Worm (Caenorhabditis elegans) whole organism, L4 larva: Measurements from ENCODE around the gene col-184.

Experiments
- F10B5.3 ChIP-seq: sonication (generic microtip); optimal IDR thresholded peaks from 2 replicates; lab custom pipeline; 2016; ENCODE audit warnings: mild to moderate bottlenecking, missing genetic modification characterization, missing compliant biosample characterization
- F26F4.8 ChIP-seq: fragments of 200-800 bp; sonication (Bioruptor generic); conservative IDR thresholded peaks from 2 replicates; pipeline ENCODE4 v1.3.6; 2022; ENCODE audit warnings: missing genetic modification characterization, missing compliant biosample characterization
- F44E2.7 ChIP-seq: fragments of 200-800 bp; sonication (Bioruptor generic); IDR thresholded peaks from 2 replicates; pipeline ENCODE4 v2.1.2; 2022; ENCODE audit warnings: missing genetic modification characterization, missing compliant biosample characterization
- F49E8.2 ChIP-seq: sonication (generic microtip); optimal IDR thresholded peaks from 2 replicates; lab custom pipeline; 2016; ENCODE audit warnings: missing compliant biosample characterization, mild to moderate bottlenecking, missing genetic modification characterization, borderline replicate concordance
- T20F7.1 ChIP-seq: fragments of 200-800 bp; sonication (Bioruptor generic); optimal IDR thresholded peaks from 2 replicates; lab custom pipeline; 2018; ENCODE audit warnings: mild to moderate bottlenecking, missing genetic modification characterization, missing compliant biosample characterization
- Y105C5A.15 ChIP-seq: fragments of 200-800 bp; sonication (Bioruptor generic); IDR thresholded peaks from 2 replicates; pipeline ENCODE4 v1.3.6; 2022; ENCODE audit warnings: missing genetic modification characterization, missing compliant biosample characterization
- ZK337.2 ChIP-seq: fragments of 200-800 bp; sonication (Bioruptor generic); IDR thresholded peaks from 2 replicates; pipeline ENCODE4 v1.3.6; 2022; ENCODE audit warnings: missing genetic modification reagents, missing genetic modification characterization, missing compliant biosample characterization
- aha-1 ChIP-seq: fragments of 150-350 bp; peaks from one replicate; lab custom pipeline; 2014; ENCODE audit warnings: missing biosample characterization, missing genetic modification characterization
- ceh-20 ChIP-seq: fragments of 200-800 bp; sonication (Bioruptor generic); IDR thresholded peaks from 2 replicates; pipeline ENCODE4 v1.3.6; 2022; ENCODE audit warnings: missing genetic modification reagents, missing genetic modification characterization, missing compliant biosample characterization
- ceh-32 ChIP-seq: sonication (generic microtip); optimal IDR thresholded peaks from 2 replicates; lab custom pipeline; 2016; ENCODE audit warnings: mild to moderate bottlenecking, missing genetic modification characterization, missing compliant biosample characterization; ENCODE audit not compliant: poor library complexity
- ceh-62 ChIP-seq: sonication (generic microtip); optimal IDR thresholded peaks from 2 replicates; lab custom pipeline; 2017; ENCODE audit warnings: missing biosample characterization, missing genetic modification characterization
- daf-16 ChIP-seq, 3 experiments: sonication (generic microtip); optimal IDR thresholded peaks; 2 replicates each; lab custom pipeline; 2016 to 2017; ENCODE audit warnings: missing genetic modification characterization in 3 of 3, missing genetic modification reagents in 3 of 3, mild to moderate bottlenecking in 2 of 3, missing compliant biosample characterization in 2 of 3, missing biosample characterization in 1 of 3, moderate library complexity in 1 of 3
- hif-1 ChIP-seq, 2 experiments: sonication (generic microtip); optimal IDR thresholded peaks; 2 replicates each; lab custom pipeline; 2016 to 2017; ENCODE audit warnings: missing compliant biosample characterization in 2 of 2, missing genetic modification characterization in 2 of 2, missing genetic modification reagents in 2 of 2, missing genotype in 2 of 2, mild to moderate bottlenecking in 1 of 2
- lsy-2 ChIP-seq, 2 experiments: fragments of 150-350 bp in 1 of 2; sonication (generic microtip) in 1 of 2; optimal IDR thresholded peaks; 2 replicates each; lab custom pipeline; 2014 to 2017; ENCODE audit warnings: missing biosample characterization in 2 of 2, missing genetic modification characterization in 2 of 2
- madf-5 ChIP-seq, 2 experiments: fragments of 200-800 bp; sonication (Bioruptor generic); IDR thresholded peaks; 2 replicates each; pipeline ENCODE4 v1.3.6; 2022; ENCODE audit warnings: missing compliant biosample characterization in 2 of 2, missing genetic modification characterization in 2 of 2
- madf-9 ChIP-seq: fragments of 200-800 bp; sonication (Bioruptor generic); conservative IDR thresholded peaks from 2 replicates; pipeline ENCODE4 v1.3.6; 2022; ENCODE audit warnings: missing genetic modification reagents, missing genetic modification characterization, missing compliant biosample characterization
- mep-1 ChIP-seq: fragments of 150-350 bp; sonication (generic microtip); optimal IDR thresholded peaks from 3 replicates; lab custom pipeline; 2014; ENCODE audit warnings: missing biosample characterization, missing genetic modification characterization
- mes-2 ChIP-seq: sonication (generic microtip); optimal IDR thresholded peaks from 2 replicates; lab custom pipeline; 2016; ENCODE audit warnings: missing genotype, mild to moderate bottlenecking, missing genetic modification characterization, missing compliant biosample characterization; ENCODE audit not compliant: poor library complexity, severe bottlenecking
- nhr-11 ChIP-seq: fragments of 150-350 bp; optimal IDR thresholded peaks from 2 replicates; lab custom pipeline; 2014; ENCODE audit warnings: missing biosample characterization, missing genetic modification characterization
- nhr-111 ChIP-seq: fragments of 200-800 bp; sonication (Bioruptor generic); optimal IDR thresholded peaks from 2 replicates; lab custom pipeline; 2018; ENCODE audit warnings: mild to moderate bottlenecking, missing genetic modification characterization, missing compliant biosample characterization
- nhr-28 ChIP-seq: fragments of 150-350 bp; optimal IDR thresholded peaks from 2 replicates; lab custom pipeline; 2014; ENCODE audit warnings: missing biosample characterization, missing genetic modification characterization
- nhr-41 ChIP-seq: fragments of 200-800 bp; sonication (Bioruptor generic); IDR thresholded peaks from 2 replicates; pipeline ENCODE4 v1.3.6; 2022; ENCODE audit warnings: missing genetic modification reagents, missing genetic modification characterization, missing compliant biosample characterization
- nhr-42 ChIP-seq: fragments of 200-800 bp; sonication (Bioruptor generic); IDR thresholded peaks from 2 replicates; pipeline ENCODE4 v1.3.6; 2022; ENCODE audit warnings: missing genetic modification characterization, missing compliant biosample characterization
- nhr-77 ChIP-seq: fragments of 150-350 bp; optimal IDR thresholded peaks from 2 replicates; lab custom pipeline; 2014; ENCODE audit warnings: missing biosample characterization, missing genetic modification characterization
- php-3 ChIP-seq: fragments of 200-800 bp; sonication (Bioruptor generic); IDR thresholded peaks from 2 replicates; pipeline ENCODE4 v1.3.6; 2022; ENCODE audit warnings: missing genetic modification reagents, missing genetic modification characterization, missing compliant biosample characterization
- saeg-2 ChIP-seq: fragments of 200-800 bp; sonication (Bioruptor generic); IDR thresholded peaks from 2 replicates; pipeline ENCODE4 v1.3.6; 2022; ENCODE audit warnings: missing genetic modification reagents, missing genetic modification characterization, missing compliant biosample characterization
- skn-1 ChIP-seq: fragments of 150-350 bp; optimal IDR thresholded peaks from 2 replicates; lab custom pipeline; 2014; ENCODE audit warnings: missing biosample characterization, missing genetic modification characterization
- snpc-1.2 ChIP-seq: fragments of 200-800 bp; sonication (Bioruptor generic); IDR thresholded peaks from 2 replicates; pipeline ENCODE4 v1.3.6; 2022; ENCODE audit warnings: missing genetic modification reagents, missing genetic modification characterization, missing compliant biosample characterization
- unc-62 ChIP-seq, 3 experiments: fragments of 150-350 bp in 1 of 3; sonication (generic microtip); optimal IDR thresholded peaks in 2 of 3; peaks in 1 of 3; 1 replicate in 1 of 3; 2 replicates in 2 of 3; lab custom pipeline; 2014 to 2017; ENCODE audit warnings: missing biosample characterization in 3 of 3, missing genetic modification characterization in 3 of 3, missing genetic modification reagents in 3 of 3, missing genotype in 1 of 3
- zag-1 ChIP-seq: fragments of 150-350 bp; optimal IDR thresholded peaks from 2 replicates; lab custom pipeline; 2014; ENCODE audit warnings: missing biosample characterization, missing genetic modification characterization
- zfp-2 ChIP-seq: sonication (generic microtip); optimal IDR thresholded peaks from 2 replicates; lab custom pipeline; 2016; ENCODE audit warnings: mild to moderate bottlenecking, missing genetic modification characterization, missing compliant biosample characterization
- ztf-11 ChIP-seq: fragments of 150-350 bp; optimal IDR thresholded peaks from 2 replicates; lab custom pipeline; 2014; ENCODE audit warnings: missing biosample characterization, missing genetic modification characterization
- ztf-7 ChIP-seq: fragments of 150-350 bp; optimal IDR thresholded peaks from 2 replicates; lab custom pipeline; 2014; ENCODE audit warnings: missing biosample characterization, missing genetic modification characterization

The col-184 gene

ce11 chrX:13448665-13449099, 20.6 kb upstream of the col-184 start (continued):
- TF ChIP-seq snpc-1.2 (GFP tag; lab: Robert Waterston, UW), result peak; percentile 82
- peak; percentile 61 for TF ChIP-seq madf-9 (GFP tag; lab: Robert Waterston, UW)
- 0 out of 2 replicates have a peak, but pooled peaks have one; percentile 71 for TF ChIP-seq Y105C5A.15 (GFP tag; lab: Robert Waterston, UW)
- TF ChIP-seq nhr-11 (tag; lab: Kevin White, UChicago), result peak; percentile 38
- TF ChIP-seq F10B5.3 (tag; lab: Kevin White, UChicago), result peak; percentile 54
- peak; percentile 74; the same call in 1 of the 2 replicates for TF ChIP-seq nhr-41
- peak; percentile 83; the same call in 1 of the 2 replicates for TF ChIP-seq ceh-20 (GFP tag; lab: Robert Waterston, UW)
- TF ChIP-seq F49E8.2 (tag; lab: Kevin White, UChicago), result peak; percentile 45
- TF ChIP-seq T20F7.1 (GFP tag; lab: Kevin White, UChicago), result peak; percentile 62
- peak; percentile 58 for TF ChIP-seq nhr-77 (tag; lab: Kevin White, UChicago)
- TF ChIP-seq saeg-2 (GFP tag; lab: Robert Waterston, UW), result peak; percentile 83
- peak; percentile 51 for TF ChIP-seq zfp-2 (tag; lab: Kevin White, UChicago)
- TF ChIP-seq F44E2.7, result 0 out of 2 replicates have a peak, but pooled peaks have one; percentile 68
- peak; percentile 73 to 81 for TF ChIP-seq daf-16 (GFP tag; optimal IDR thresholded peaks at IDR 0.05; lab: Kevin White, UChicago)
- TF ChIP-seq daf-16 (tag; optimal IDR thresholded peaks at IDR 0.05; lab: Kevin White, UChicago), result peak; percentile 69
- peak; percentile 57 for TF ChIP-seq nhr-111 (GFP tag; lab: Kevin White, UChicago)

ce11 chrX:13451578-13451977, 17.7 kb upstream of the col-184 start, which contains the start of gene F02D10.6:
Gene F02D10.6 (minus strand): TSS chrX:13451678.
- TF ChIP-seq unc-62 (GFP tag; optimal IDR thresholded peaks at IDR 0.05 in 1 of 2; lab: Kevin White, UChicago) (peak in 1 of 2 experiments; percentile 50), unc-62 (tag; optimal IDR thresholded peaks at IDR 0.05; lab: Kevin White, UChicago) (no peak), skn-1 (tag; lab: Kevin White, UChicago) (no peak)

- TF ChIP-seq zag-1 (tag; lab: Kevin White, UChicago), result no peak
- no peak for TF ChIP-seq ztf-11 (tag; lab: Kevin White, UChicago)
- peak; percentile 2 for TF ChIP-seq aha-1 (tag; lab: Kevin White, UChicago)
- no peak for TF ChIP-seq nhr-28 (tag; lab: Kevin White, UChicago)
- TF ChIP-seq ceh-32 (tag; lab: Kevin White, UChicago), result no peak
- TF ChIP-seq, all 104 proteins: peak for 1
Measured at ce11 chrX:13456442-13456841, 12.8 kb upstream of the col-184 start, which contains the start of gene flr-1. Gene flr-1 (minus strand): TSS chrX:13456542.

- TF ChIP-seq ceh-62 (tag; lab: Kevin White, UChicago) (no peak), ceh-32 (tag; lab: Kevin White, UChicago) (no peak), hif-1 (tag; optimal IDR thresholded peaks at IDR 0.05; lab: Kevin White, UChicago) (no peak), nhr-111 (GFP tag; lab: Kevin White, UChicago) (no peak), F26F4.8 (no peak), nhr-28 (tag; lab: Kevin White, UChicago) (no peak), mep-1 (tag; lab: Kevin White, UChicago) (no peak), php-3 (GFP tag; lab: Robert Waterston, UW) (no peak), nhr-11 (tag; lab: Kevin White, UChicago) (no peak), mes-2 (no peak), madf-5 (GFP tag; IDR thresholded peaks at IDR 0.05; lab: Robert Waterston, UW) (no peak), ztf-7 (tag; lab: Kevin White, UChicago) (no peak), ZK337.2 (GFP tag; lab: Robert Waterston, UW) (no peak), lsy-2 (tag; optimal IDR thresholded peaks at IDR 0.05; lab: Kevin White, UChicago) (no peak), nhr-42 (GFP tag; lab: Robert Waterston, UW) (no peak), daf-16 (GFP tag; optimal IDR thresholded peaks at IDR 0.05; lab: Kevin White, UChicago) (no peak), daf-16 (tag; optimal IDR thresholded peaks at IDR 0.05; lab: Kevin White, UChicago) (no peak)
Measured at ce11 chrX:13462519-13462918, 6.7 kb upstream of the col-184 start, which contains the start of gene F02D10.3. Gene F02D10.3 (minus strand): TSS chrX:13462619.
